Worm (Caenorhabditis elegans): ENCODE results near the gene spp-21.

The spp-21 gene

DNA sequence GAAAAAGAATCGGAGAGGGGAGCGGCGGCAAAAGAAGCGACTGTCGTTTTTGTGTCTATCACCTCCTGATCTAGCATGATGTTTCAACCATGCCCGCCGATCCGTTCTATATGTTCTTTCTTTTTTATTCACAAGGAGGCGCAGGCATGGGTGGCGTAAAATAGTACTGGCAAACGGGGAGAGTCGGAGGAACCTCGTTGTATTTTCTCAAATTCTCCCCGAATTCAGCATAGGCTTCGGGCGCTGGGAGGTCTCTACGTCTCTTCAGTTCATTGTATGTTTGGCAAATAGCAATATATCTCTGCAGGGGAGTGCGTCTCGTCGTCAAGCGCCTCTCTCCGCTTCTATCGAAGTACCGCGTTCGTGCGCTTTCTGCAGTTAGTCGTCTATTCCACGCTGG, 24.7 kb upstream of the spp-21 start, which contains the start of gene lin-14 (continued):
- TF ChIP-seq elt-1 (tag; optimal IDR thresholded peaks at IDR 0.05; ENCODE audit: borderline replicate concordance, insufficient read depth): no peak

DNA sequence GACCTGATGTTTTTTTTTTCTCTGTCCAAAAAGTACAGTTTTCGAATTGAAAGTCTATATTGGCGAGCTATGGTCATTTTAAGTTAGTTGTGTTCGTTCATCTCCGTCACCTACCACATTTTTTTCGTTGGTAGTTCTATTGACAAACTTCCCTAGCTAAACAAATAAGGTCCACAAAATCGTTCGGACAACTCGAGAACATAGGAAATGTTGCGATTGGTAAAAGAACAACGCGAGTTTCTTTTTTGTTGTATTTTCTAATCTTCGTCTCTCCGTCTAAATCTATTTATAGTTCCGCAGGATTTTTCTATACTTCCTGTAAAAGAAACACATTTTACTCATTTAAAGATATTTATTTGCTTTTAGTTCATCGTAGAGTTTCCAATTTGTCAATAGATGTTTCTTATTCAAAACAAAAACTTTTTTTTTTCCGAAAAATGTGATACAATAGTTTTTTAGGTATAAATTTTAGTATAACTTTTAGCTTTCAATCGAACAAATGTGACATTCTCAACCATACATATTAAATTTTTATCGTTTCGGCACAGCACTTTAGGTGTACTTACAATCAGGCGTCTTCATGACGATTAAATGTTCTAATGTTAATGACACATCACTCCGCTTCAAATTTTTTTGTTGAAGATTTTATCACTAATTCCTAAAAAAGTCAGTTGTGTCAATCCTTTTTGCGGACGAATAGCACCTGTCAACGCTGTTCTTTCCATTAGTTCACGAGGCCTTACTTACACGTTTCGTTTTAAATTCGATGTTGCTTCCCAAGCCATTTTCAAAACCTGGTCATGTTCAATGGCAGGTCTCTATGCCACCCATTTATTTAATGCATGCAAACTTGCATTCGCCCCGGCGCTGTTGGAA, 23.2 kb upstream of the spp-21 start:
- no peak for TF ChIP-seq flh-1 (GFP tag; optimal IDR thresholded peaks at IDR 0.05)
- TF ChIP-seq nhr-2 (tag; optimal IDR thresholded peaks at IDR 0.05): no peak
- no peak for TF ChIP-seq ztf-11 (tag; optimal IDR thresholded peaks at IDR 0.05)
- TF ChIP-seq mls-2 (tag; optimal IDR thresholded peaks at IDR 0.05): no peak
- TF ChIP-seq ceh-83 (GFP tag; optimal IDR thresholded peaks at IDR 0.05): no peak
- no peak for TF ChIP-seq pha-4 (tag; optimal IDR thresholded peaks at IDR 0.05)
- TF ChIP-seq nhr-28 (tag; optimal IDR thresholded peaks at IDR 0.05): no peak
- TF ChIP-seq elt-1 (tag; optimal IDR thresholded peaks at IDR 0.05; ENCODE audit: borderline replicate concordance, insufficient read depth): no peak

DNA sequence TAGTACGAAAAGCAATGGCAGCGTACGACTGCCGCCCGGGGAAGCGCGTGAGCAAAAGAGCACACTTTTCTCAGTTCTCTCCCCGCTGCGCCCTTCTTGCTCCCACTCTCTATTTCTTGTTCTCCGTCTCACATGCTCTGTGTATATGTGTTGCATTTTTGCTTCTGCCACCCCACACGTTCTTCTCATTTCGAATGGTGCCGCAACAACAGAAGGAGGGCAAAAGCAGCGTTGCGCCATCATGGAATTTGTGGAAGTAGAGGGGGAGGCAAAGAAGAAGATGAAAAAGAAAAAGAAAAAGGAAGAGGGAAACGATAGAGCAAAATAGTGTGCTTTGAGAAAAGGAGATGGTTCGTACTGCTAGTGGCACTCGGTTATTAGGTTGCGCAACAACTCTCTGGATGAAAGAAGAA, 22.6 kb upstream of the spp-21 start:
- no peak for TF ChIP-seq elt-1 (tag; optimal IDR thresholded peaks at IDR 0.05; ENCODE audit: borderline replicate concordance, insufficient read depth)
- peak; percentile 24 for TF ChIP-seq unc-62 (GFP tag; optimal IDR thresholded peaks at IDR 0.05)
- TF ChIP-seq lin-13 (tag; optimal IDR thresholded peaks at IDR 0.05): no peak
- TF ChIP-seq pha-4 (tag; optimal IDR thresholded peaks at IDR 0.05): no peak
- TF ChIP-seq blmp-1 (tag; optimal IDR thresholded peaks at IDR 0.05): no peak
- no peak for TF ChIP-seq nhr-28 (tag; optimal IDR thresholded peaks at IDR 0.05)
- TF ChIP-seq nhr-12 (tag; optimal IDR thresholded peaks at IDR 0.05): no peak
- peak; percentile 8 for TF ChIP-seq sptf-1 (tag; optimal IDR thresholded peaks at IDR 0.05)
- TF ChIP-seq ceh-43 (GFP tag; optimal IDR thresholded peaks at IDR 0.05): no peak
- TF ChIP-seq ces-1 (GFP tag; optimal IDR thresholded peaks at IDR 0.05): peak; percentile 76
- TF ChIP-seq cnd-1 (tag; optimal IDR thresholded peaks at IDR 0.05): no peak
- TF ChIP-seq nhr-237 (tag; optimal IDR thresholded peaks at IDR 0.05): peak; percentile 23
- TF ChIP-seq bed-3 (GFP tag; optimal IDR thresholded peaks at IDR 0.05): peak; percentile 21
- TF ChIP-seq zip-8 (tag; optimal IDR thresholded peaks at IDR 0.05): no peak
- TF ChIP-seq lin-32 (GFP tag; optimal IDR thresholded peaks at IDR 0.05): no peak
- no peak for TF ChIP-seq ztf-11 (tag; optimal IDR thresholded peaks at IDR 0.05)
- TF ChIP-seq ceh-83 (GFP tag; optimal IDR thresholded peaks at IDR 0.05): no peak
- no peak for TF ChIP-seq sem-2 (GFP tag; optimal IDR thresholded peaks at IDR 0.05)
- TF ChIP-seq nhr-2 (tag; optimal IDR thresholded peaks at IDR 0.05): no peak
- TF ChIP-seq elt-3 (tag; optimal IDR thresholded peaks at IDR 0.05): no peak
- TF ChIP-seq mab-5 (tag; optimal IDR thresholded peaks at IDR 0.05): no peak
- peak; percentile 41 for TF ChIP-seq mls-2 (tag; optimal IDR thresholded peaks at IDR 0.05)
- TF ChIP-seq mep-1 (tag; optimal IDR thresholded peaks at IDR 0.05): no peak
- TF ChIP-seq lsy-2 (tag; optimal IDR thresholded peaks at IDR 0.05): no peak
- TF ChIP-seq unc-120 (tag; optimal IDR thresholded peaks at IDR 0.05; ENCODE audit: poor library complexity, severe bottlenecking): peak; percentile 90
- TF ChIP-seq drap-1 (GFP tag; optimal IDR thresholded peaks at IDR 0.05): no peak
- TF ChIP-seq snpc-4 (tag; optimal IDR thresholded peaks at IDR 0.05): no peak
- no peak for TF ChIP-seq tbx-8 (GFP tag; optimal IDR thresholded peaks at IDR 0.05)
- peak; percentile 5 for TF ChIP-seq ham-2 (GFP tag; optimal IDR thresholded peaks at IDR 0.05)
- TF ChIP-seq M03D4.4 (tag; optimal IDR thresholded peaks at IDR 0.05): no peak
- TF ChIP-seq unc-39 (tag; optimal IDR thresholded peaks at IDR 0.05): no peak

DNA sequence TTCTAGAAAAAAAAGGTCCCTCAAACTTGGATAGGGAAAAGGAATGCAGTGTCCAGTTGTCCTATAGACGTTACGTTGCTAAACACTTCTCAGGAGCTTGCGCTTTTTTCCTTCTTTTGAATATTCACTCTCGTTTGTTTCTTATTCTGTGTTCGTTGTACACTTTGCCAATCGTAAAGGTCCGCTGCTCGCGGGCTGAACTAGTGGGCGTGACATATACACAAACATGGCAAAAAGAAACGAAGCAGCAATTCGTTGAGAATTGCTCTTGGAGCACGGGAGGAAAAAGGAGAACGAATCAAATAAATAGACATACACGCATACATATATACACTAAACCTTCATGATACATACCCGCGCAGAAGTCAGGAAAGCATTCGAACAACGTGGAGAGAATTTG, 21.1 kb upstream of the spp-21 start:
- TF ChIP-seq lin-13 (tag; optimal IDR thresholded peaks at IDR 0.05) (no peak), nhr-2 (tag; optimal IDR thresholded peaks at IDR 0.05) (no peak), lsy-2 (tag; optimal IDR thresholded peaks at IDR 0.05) (no peak), lin-32 (GFP tag; optimal IDR thresholded peaks at IDR 0.05) (no peak), tbx-8 (GFP tag; optimal IDR thresholded peaks at IDR 0.05) (no peak), ces-1 (GFP tag; optimal IDR thresholded peaks at IDR 0.05) (no peak), ham-2 (GFP tag; optimal IDR thresholded peaks at IDR 0.05) (no peak), nhr-28 (tag; optimal IDR thresholded peaks at IDR 0.05) (no peak), hlh-1 (tag; optimal IDR thresholded peaks at IDR 0.05) (no peak), flh-1 (GFP tag; optimal IDR thresholded peaks at IDR 0.05) (no peak), elt-1 (tag; optimal IDR thresholded peaks at IDR 0.05; ENCODE audit: borderline replicate concordance, insufficient read depth) (no peak), sem-2 (GFP tag; optimal IDR thresholded peaks at IDR 0.05) (no peak), cnd-1 (tag; optimal IDR thresholded peaks at IDR 0.05) (no peak), elt-3 (tag; optimal IDR thresholded peaks at IDR 0.05) (no peak)
